Worm (Caenorhabditis elegans) whole organism, L4 larva: Measurements from ENCODE around the gene F54B11.11.
A peak's percentile ranks its signal among the peaks of the same experiment; 100 is the strongest.

Experiments
- F44E2.7 ChIP-seq: fragments of 200-800 bp; sonication (Bioruptor generic); IDR thresholded peaks from 2 replicates; pipeline ENCODE4 v2.1.2; 2022; ENCODE audit warnings: missing genetic modification characterization, missing compliant biosample characterization
- T26A8.4 ChIP-seq: fragments of 200-800 bp; sonication (Bioruptor generic); IDR thresholded peaks from 2 replicates; pipeline ENCODE4 v1.3.6; 2022; ENCODE audit warnings: missing genetic modification characterization, missing compliant biosample characterization
- Y105C5A.15 ChIP-seq: fragments of 200-800 bp; sonication (Bioruptor generic); IDR thresholded peaks from 2 replicates; pipeline ENCODE4 v1.3.6; 2022; ENCODE audit warnings: missing genetic modification characterization, missing compliant biosample characterization
- Y48G9A.11 ChIP-seq: fragments of 200-800 bp; sonication (Bioruptor generic); IDR thresholded peaks from 2 replicates; pipeline ENCODE4 v1.3.6; 2022; ENCODE audit warnings: missing genetic modification reagents, missing genetic modification characterization, missing compliant biosample characterization
- Y5F2A.4 ChIP-seq: fragments of 200-800 bp; sonication (Bioruptor generic); optimal IDR thresholded peaks from 2 replicates; lab custom pipeline; 2018; ENCODE audit warnings: mild to moderate bottlenecking, missing genetic modification characterization, missing compliant biosample characterization
- ZK546.5 ChIP-seq, 2 experiments: sonication (generic microtip); optimal IDR thresholded peaks; 2 replicates each; lab custom pipeline; 2017; ENCODE audit warnings: missing biosample characterization in 2 of 2, missing genetic modification characterization in 2 of 2
- aha-1 ChIP-seq: fragments of 150-350 bp; peaks from one replicate; lab custom pipeline; 2014; ENCODE audit warnings: missing biosample characterization, missing genetic modification characterization
- aly-2 ChIP-seq: sonication (generic microtip); optimal IDR thresholded peaks from 2 replicates; lab custom pipeline; 2018; ENCODE audit warnings: missing biosample characterization, missing genetic modification characterization
- ama-1 ChIP-seq: fragments of 150-350 bp; optimal IDR thresholded peaks from 2 replicates; lab custom pipeline; 2014; ENCODE audit warnings: inconsistent platforms, mixed read lengths
- ceh-28 ChIP-seq: fragments of 150-350 bp; optimal IDR thresholded peaks from 2 replicates; lab custom pipeline; 2014; ENCODE audit warnings: missing biosample characterization, missing genetic modification reagents, missing genetic modification characterization
- ces-1 ChIP-seq: fragments of 150-350 bp; sonication (generic microtip); optimal IDR thresholded peaks from 4 replicates; lab custom pipeline; 2014; ENCODE audit warnings: missing biosample characterization, missing genetic modification reagents, missing genetic modification characterization
- daf-16 ChIP-seq, 3 experiments: sonication (generic microtip); optimal IDR thresholded peaks; 2 replicates each; lab custom pipeline; 2016 to 2017; ENCODE audit warnings: missing genetic modification characterization in 3 of 3, missing genetic modification reagents in 3 of 3, mild to moderate bottlenecking in 2 of 3, missing compliant biosample characterization in 2 of 3, missing biosample characterization in 1 of 3, moderate library complexity in 1 of 3
- daf-8 ChIP-seq: fragments of 200-800 bp; sonication (Bioruptor generic); IDR thresholded peaks from 2 replicates; pipeline ENCODE4 v1.3.6; 2022; ENCODE audit warnings: missing genetic modification characterization, missing compliant biosample characterization
- dmd-6 ChIP-seq: fragments of 200-800 bp; sonication (Bioruptor generic); IDR thresholded peaks from 2 replicates; pipeline ENCODE4 v1.3.6; 2022; ENCODE audit warnings: missing genetic modification reagents, missing genetic modification characterization, missing compliant biosample characterization
- dmd-9 ChIP-seq: fragments of 200-800 bp; sonication (Bioruptor generic); IDR thresholded peaks from 2 replicates; pipeline ENCODE4 v1.3.6; 2022; ENCODE audit warnings: missing genetic modification reagents, missing genetic modification characterization, missing compliant biosample characterization
- dpl-1 ChIP-seq: fragments of 150-350 bp; optimal IDR thresholded peaks from 2 replicates; lab custom pipeline; 2014; ENCODE audit warnings: missing biosample characterization, missing genetic modification reagents, missing genetic modification characterization
- dve-1 ChIP-seq: sonication (generic microtip); optimal IDR thresholded peaks from 2 replicates; lab custom pipeline; 2017; ENCODE audit warnings: antibody characterized with exemption, mild to moderate bottlenecking, missing genetic modification characterization, missing compliant biosample characterization; ENCODE audit not compliant: insufficient read depth
- egl-43 ChIP-seq: fragments of 200-800 bp; sonication (Bioruptor generic); IDR thresholded peaks from 2 replicates; pipeline ENCODE4 v1.3.6; 2022; ENCODE audit warnings: missing genetic modification reagents, missing genetic modification characterization, missing compliant biosample characterization
- fos-1 ChIP-seq: fragments of 150-350 bp; optimal IDR thresholded peaks from 2 replicates; lab custom pipeline; 2014; ENCODE audit warnings: missing biosample characterization, missing genetic modification characterization
- hif-1 ChIP-seq, 2 experiments: sonication (generic microtip); optimal IDR thresholded peaks; 2 replicates each; lab custom pipeline; 2016 to 2017; ENCODE audit warnings: missing compliant biosample characterization in 2 of 2, missing genetic modification characterization in 2 of 2, missing genetic modification reagents in 2 of 2, missing genotype in 2 of 2, mild to moderate bottlenecking in 1 of 2
- hlh-11 ChIP-seq: fragments of 200-800 bp; sonication (Bioruptor generic); optimal IDR thresholded peaks from 2 replicates; lab custom pipeline; 2018; ENCODE audit warnings: mild to moderate bottlenecking, missing genetic modification characterization, missing compliant biosample characterization
- hlh-30 ChIP-seq: sonication (generic microtip); optimal IDR thresholded peaks from 2 replicates; lab custom pipeline; 2017; ENCODE audit warnings: antibody characterized with exemption, mild to moderate bottlenecking, missing genetic modification characterization, missing compliant biosample characterization; ENCODE audit not compliant: insufficient read depth
- lin-1 ChIP-seq: fragments of 200-800 bp; sonication (Bioruptor generic); IDR thresholded peaks from 2 replicates; pipeline ENCODE4 v1.3.6; 2022; ENCODE audit warnings: missing genetic modification reagents, missing genetic modification characterization, missing compliant biosample characterization
- lin-15B ChIP-seq: fragments of 150-350 bp; sonication (generic microtip); optimal IDR thresholded peaks from 3 replicates; lab custom pipeline; 2014; ENCODE audit warnings: missing biosample characterization, missing genetic modification characterization
- lsy-2 ChIP-seq, 2 experiments: fragments of 150-350 bp in 1 of 2; sonication (generic microtip) in 1 of 2; optimal IDR thresholded peaks; 2 replicates each; lab custom pipeline; 2014 to 2017; ENCODE audit warnings: missing biosample characterization in 2 of 2, missing genetic modification characterization in 2 of 2
- mdl-1 ChIP-seq, 2 experiments: fragments of 150-350 bp in 1 of 2; sonication (generic microtip) in 1 of 2; optimal IDR thresholded peaks; 2 replicates each; lab custom pipeline; 2014 to 2017; ENCODE audit warnings: missing biosample characterization in 2 of 2, missing genetic modification characterization in 2 of 2
- mdt-29 ChIP-seq: fragments of 200-800 bp; sonication (Bioruptor generic); IDR thresholded peaks from 2 replicates; pipeline ENCODE4 v1.3.6; 2022; ENCODE audit warnings: missing genetic modification reagents, missing genetic modification characterization, missing compliant biosample characterization
- mep-1 ChIP-seq: fragments of 150-350 bp; sonication (generic microtip); optimal IDR thresholded peaks from 3 replicates; lab custom pipeline; 2014; ENCODE audit warnings: missing biosample characterization, missing genetic modification characterization
- mxl-3 ChIP-seq: fragments of 200-800 bp; sonication (Bioruptor generic); optimal IDR thresholded peaks from 2 replicates; lab custom pipeline; 2018; ENCODE audit warnings: mild to moderate bottlenecking, missing genetic modification characterization, missing compliant biosample characterization
- nhr-10 ChIP-seq: fragments of 150-350 bp; optimal IDR thresholded peaks from 2 replicates; lab custom pipeline; 2014; ENCODE audit warnings: missing biosample characterization, missing genetic modification characterization
- nhr-102 ChIP-seq: sonication (generic microtip); optimal IDR thresholded peaks from 2 replicates; lab custom pipeline; 2016; ENCODE audit warnings: mild to moderate bottlenecking, missing genetic modification characterization, moderate library complexity, missing compliant biosample characterization
- nhr-11 ChIP-seq: fragments of 150-350 bp; optimal IDR thresholded peaks from 2 replicates; lab custom pipeline; 2014; ENCODE audit warnings: missing biosample characterization, missing genetic modification characterization
- nhr-111 ChIP-seq: fragments of 200-800 bp; sonication (Bioruptor generic); optimal IDR thresholded peaks from 2 replicates; lab custom pipeline; 2018; ENCODE audit warnings: mild to moderate bottlenecking, missing genetic modification characterization, missing compliant biosample characterization
- nhr-28 ChIP-seq: fragments of 150-350 bp; optimal IDR thresholded peaks from 2 replicates; lab custom pipeline; 2014; ENCODE audit warnings: missing biosample characterization, missing genetic modification characterization
- nhr-41 ChIP-seq: fragments of 200-800 bp; sonication (Bioruptor generic); IDR thresholded peaks from 2 replicates; pipeline ENCODE4 v1.3.6; 2022; ENCODE audit warnings: missing genetic modification reagents, missing genetic modification characterization, missing compliant biosample characterization
- nhr-42 ChIP-seq: fragments of 200-800 bp; sonication (Bioruptor generic); IDR thresholded peaks from 2 replicates; pipeline ENCODE4 v1.3.6; 2022; ENCODE audit warnings: missing genetic modification characterization, missing compliant biosample characterization
- nhr-77 ChIP-seq: fragments of 150-350 bp; optimal IDR thresholded peaks from 2 replicates; lab custom pipeline; 2014; ENCODE audit warnings: missing biosample characterization, missing genetic modification characterization
- sdz-12 ChIP-seq: fragments of 200-800 bp; sonication (Bioruptor generic); optimal IDR thresholded peaks from 2 replicates; lab custom pipeline; 2018; ENCODE audit warnings: mild to moderate bottlenecking, missing genetic modification characterization, missing compliant biosample characterization
- set-16 ChIP-seq: fragments of 200-800 bp; sonication (Bioruptor generic); IDR thresholded peaks from 2 replicates; pipeline ENCODE4 v1.3.6; 2022; ENCODE audit warnings: missing genetic modification reagents, missing genetic modification characterization, missing compliant biosample characterization
- snpc-1.2 ChIP-seq: fragments of 200-800 bp; sonication (Bioruptor generic); IDR thresholded peaks from 2 replicates; pipeline ENCODE4 v1.3.6; 2022; ENCODE audit warnings: missing genetic modification reagents, missing genetic modification characterization, missing compliant biosample characterization
- snpc-4 ChIP-seq: fragments of 150-350 bp; optimal IDR thresholded peaks from 2 replicates; lab custom pipeline; 2014; ENCODE audit warnings: missing biosample characterization, missing genetic modification characterization
- tag-97 ChIP-seq: fragments of 200-800 bp; sonication (Bioruptor generic); IDR thresholded peaks from 2 replicates; pipeline ENCODE4 v1.3.6; 2022; ENCODE audit warnings: missing genetic modification characterization, missing compliant biosample characterization
- unc-130 ChIP-seq: sonication (generic microtip); optimal IDR thresholded peaks from 2 replicates; lab custom pipeline; 2016; ENCODE audit warnings: missing genetic modification reagents, missing genetic modification characterization, missing compliant biosample characterization
- unc-39 ChIP-seq: sonication (generic microtip); optimal IDR thresholded peaks from 2 replicates; lab custom pipeline; 2017; ENCODE audit warnings: missing biosample characterization, missing genetic modification characterization
- unc-62 ChIP-seq, 3 experiments: fragments of 150-350 bp in 1 of 3; sonication (generic microtip); optimal IDR thresholded peaks in 2 of 3; peaks in 1 of 3; 1 replicate in 1 of 3; 2 replicates in 2 of 3; lab custom pipeline; 2014 to 2017; ENCODE audit warnings: missing biosample characterization in 3 of 3, missing genetic modification characterization in 3 of 3, missing genetic modification reagents in 3 of 3, missing genotype in 1 of 3
- vab-7 ChIP-seq: fragments of 200-800 bp; sonication (Bioruptor generic); IDR thresholded peaks from 2 replicates; pipeline ENCODE4 v1.3.6; 2022; ENCODE audit warnings: missing genetic modification reagents, missing genetic modification characterization, missing compliant biosample characterization
- zag-1 ChIP-seq: fragments of 150-350 bp; optimal IDR thresholded peaks from 2 replicates; lab custom pipeline; 2014; ENCODE audit warnings: missing biosample characterization, missing genetic modification characterization
- zfp-2 ChIP-seq: sonication (generic microtip); optimal IDR thresholded peaks from 2 replicates; lab custom pipeline; 2016; ENCODE audit warnings: mild to moderate bottlenecking, missing genetic modification characterization, missing compliant biosample characterization
- zip-11 ChIP-seq: fragments of 200-800 bp; sonication (Bioruptor generic); IDR thresholded peaks from 2 replicates; pipeline ENCODE4 v1.3.6; 2022; ENCODE audit warnings: missing genetic modification characterization, missing compliant biosample characterization
- zip-2 ChIP-seq: fragments of 150-350 bp; optimal IDR thresholded peaks from 2 replicates; lab custom pipeline; 2014; ENCODE audit warnings: missing biosample characterization, missing genetic modification characterization

The F54B11.11 gene

ce11 chrX:13539701-13540100, 38.9 kb upstream of the F54B11.11 start (continued):
- TF ChIP-seq hlh-11 (tag; lab: Kevin White, UChicago) = peak; percentile 61

ce11 chrX:13541335-13541734, 37.2 kb upstream of the F54B11.11 start:
- TF ChIP-seq zfp-2 (tag; lab: Kevin White, UChicago) (no peak), nhr-28 (tag; lab: Kevin White, UChicago) (peak; percentile 47), F44E2.7 (no peak), ceh-28 (tag; lab: Kevin White, UChicago) (no peak), nhr-111 (GFP tag; lab: Kevin White, UChicago) (no peak), lin-1 (GFP tag; lab: Robert Waterston, UW) (no peak), lin-15B (tag; lab: Kevin White, UChicago) (no peak), aha-1 (tag; lab: Kevin White, UChicago) (peak; percentile 58), nhr-77 (tag; lab: Kevin White, UChicago) (no peak), ama-1 (lab: Kevin White, UChicago) (peak; percentile 96), Y105C5A.15 (no peak), dve-1 (tag; lab: Kevin White, UChicago) (peak; percentile 22), daf-16 (GFP tag; optimal IDR thresholded peaks at IDR 0.05; lab: Kevin White, UChicago) (no peak), daf-16 (tag; optimal IDR thresholded peaks at IDR 0.05; lab: Kevin White, UChicago) (peak; percentile 42), tag-97 (GFP tag; lab: Robert Waterston, UW) (no peak), nhr-41 (no peak), Y5F2A.4 (no peak), Y48G9A.11 (GFP tag; lab: Robert Waterston, UW) (no peak), ZK546.5 (tag; optimal IDR thresholded peaks at IDR 0.05; lab: Kevin White, UChicago) (no peak), zip-2 (tag; lab: Kevin White, UChicago) (no peak), vab-7 (GFP tag; lab: Robert Waterston, UW) (no peak), mdt-29 (GFP tag; lab: Robert Waterston, UW) (no peak), nhr-10 (tag; lab: Kevin White, UChicago) (no peak), zip-11 (GFP tag; lab: Robert Waterston, UW) (no peak), hif-1 (tag; optimal IDR thresholded peaks at IDR 0.05; lab: Kevin White, UChicago) (peak in 1 of 2 experiments; percentile 37), nhr-42 (GFP tag; lab: Robert Waterston, UW) (no peak), sdz-12 (GFP tag; lab: Kevin White, UChicago) (no peak), unc-39 (no peak), nhr-102 (tag; lab: Kevin White, UChicago) (no peak), lsy-2 (tag; optimal IDR thresholded peaks at IDR 0.05; lab: Kevin White, UChicago) (no peak), snpc-4 (tag; lab: Kevin White, UChicago) (no peak), mdl-1 (tag; optimal IDR thresholded peaks at IDR 0.05; lab: Kevin White, UChicago) (peak in 1 of 2 experiments; percentile 32), nhr-11 (tag; lab: Kevin White, UChicago) (no peak), unc-62 (GFP tag; optimal IDR thresholded peaks at IDR 0.05 in 1 of 2; lab: Kevin White, UChicago) (no peak), unc-62 (tag; optimal IDR thresholded peaks at IDR 0.05; lab: Kevin White, UChicago) (no peak), fos-1 (tag; lab: Kevin White, UChicago) (no peak), dpl-1 (GFP tag; lab: Kevin White, UChicago) (no peak), dmd-6 (GFP tag; lab: Robert Waterston, UW) (peak; percentile 33), unc-130 (GFP tag; lab: Kevin White, UChicago) (no peak), daf-8 (no peak), snpc-1.2 (no peak), zag-1 (tag; lab: Kevin White, UChicago) (no peak), hlh-11 (tag; lab: Kevin White, UChicago) (peak; percentile 49), dmd-9 (GFP tag; lab: Robert Waterston, UW) (no peak), set-16 (GFP tag; lab: Robert Waterston, UW) (no peak), egl-43 (GFP tag; lab: Robert Waterston, UW) (no peak), T26A8.4 (no peak), mep-1 (tag; lab: Kevin White, UChicago) (peak; percentile 32), hlh-30 (peak; percentile 49), aly-2 (no peak), mxl-3 (GFP tag; lab: Kevin White, UChicago) (peak; percentile 5), ces-1 (GFP tag; lab: Kevin White, UChicago) (no peak)
